Worm (Caenorhabditis elegans) whole organism, L1 larva: ENCODE measurements around the gene F17C11.13.

Source experiments
- ama-1 ChIP-seq: fragments of 150-350 bp; optimal IDR thresholded peaks from 2 replicates; lab custom pipeline; 2014
- egl-27 ChIP-seq, 2 experiments: fragments of 150-350 bp in 1 of 2; sonication (generic microtip); optimal IDR thresholded peaks; 3 replicates each; lab custom pipeline; 2017 to 2018; ENCODE audit warnings: missing biosample characterization in 2 of 2, missing genetic modification characterization in 2 of 2, missing genetic modification reagents in 2 of 2
- elt-3 ChIP-seq, 6 experiments: fragments of 150-350 bp in 1 of 6; sonication (generic microtip); optimal IDR thresholded peaks; 2 replicates each; lab custom pipeline; 2017 to 2018; ENCODE audit warnings: missing biosample characterization in 6 of 6, missing genetic modification characterization in 6 of 6, inconsistent platforms in 1 of 6
- lin-13 ChIP-seq: fragments of 150-350 bp; optimal IDR thresholded peaks from 2 replicates; lab custom pipeline; 2014; ENCODE audit warnings: missing biosample characterization, missing genetic modification reagents, missing genetic modification characterization
- lsy-2 ChIP-seq, 2 experiments: fragments of 150-350 bp; optimal IDR thresholded peaks; 2 replicates each; lab custom pipeline; 2014; ENCODE audit warnings: missing biosample characterization in 2 of 2, missing genetic modification characterization in 2 of 2
- nhr-19 ChIP-seq: fragments of 200-800 bp; sonication (Bioruptor generic); conservative IDR thresholded peaks from 2 replicates; pipeline ENCODE4 v1.3.6; 2022; ENCODE audit warnings: missing genetic modification characterization, missing compliant biosample characterization
- skn-1 ChIP-seq: fragments of 150-350 bp; optimal IDR thresholded peaks from 2 replicates; lab custom pipeline; 2014; ENCODE audit warnings: missing biosample characterization, missing genetic modification characterization
- vab-15 ChIP-seq: sonication (generic microtip); optimal IDR thresholded peaks from 2 replicates; lab custom pipeline; 2017; ENCODE audit warnings: missing genotype, mild to moderate bottlenecking, missing genetic modification characterization, missing compliant biosample characterization

- TF ChIP-seq lin-13 (GFP tag; lab: Kevin White, UChicago) = no peak
- TF ChIP-seq ama-1 (lab: Kevin White, UChicago) = no peak
- no peak for TF ChIP-seq vab-15
- no peak for TF ChIP-seq lsy-2 (tag; optimal IDR thresholded peaks at IDR 0.05; lab: Kevin White, UChicago)
- no peak for TF ChIP-seq nhr-19 (GFP tag; lab: Robert Waterston, UW)
- TF ChIP-seq elt-3 (tag; optimal IDR thresholded peaks at IDR 0.05; lab: Kevin White, UChicago) = no peak
- TF ChIP-seq egl-27 (tag; optimal IDR thresholded peaks at IDR 0.05; lab: Kevin White, UChicago) = no peak
- TF ChIP-seq skn-1 (tag; lab: Kevin White, UChicago) = no peak
Measured at ce11 chrV:10941150-10941549, 14.6 kb upstream of the F17C11.13 start, which contains the start of gene F17C11.26.
